Worm (Caenorhabditis elegans) whole organism, early embryonic: ENCODE data around the gene sma-3.

Source experiments
- ceh-13 ChIP-seq: fragments of 200-800 bp; sonication (Bioruptor generic); optimal IDR thresholded peaks from 2 replicates; lab custom pipeline; 2018; ENCODE audit warnings: mild to moderate bottlenecking, missing genetic modification characterization, missing compliant biosample characterization
- hmg-4 ChIP-seq: fragments of 200-800 bp; sonication (Bioruptor generic); optimal IDR thresholded peaks from 2 replicates; lab custom pipeline; 2018; ENCODE audit warnings: mild to moderate bottlenecking, missing genetic modification characterization, missing compliant biosample characterization

DNA sequence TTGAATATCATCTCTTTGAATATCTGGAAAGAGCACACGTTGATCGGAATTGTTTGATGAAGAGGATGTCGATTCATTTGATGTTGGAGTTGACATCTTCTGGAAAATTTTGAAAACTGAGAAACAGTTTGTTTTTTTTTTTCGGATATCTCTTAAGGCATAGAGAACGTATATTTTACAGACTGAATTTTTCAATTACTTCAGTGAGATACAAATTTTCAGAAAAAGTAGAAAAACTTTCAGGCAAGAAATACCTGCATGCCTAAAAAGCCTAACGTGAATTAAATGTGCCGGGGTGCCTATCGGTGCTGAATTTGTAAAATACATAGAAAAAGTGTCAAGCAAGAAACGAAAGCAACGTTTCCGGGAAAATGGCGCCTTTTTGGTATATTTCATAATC lies 7.1 kb downstream of the sma-3 start, which contains the start of gene zak-1:
- no peak for TF ChIP-seq ceh-13 (GFP tag; lab: Kevin White, UChicago)
- no peak for TF ChIP-seq hmg-4 (GFP tag; lab: Kevin White, UChicago)
